Worm (Caenorhabditis elegans) whole organism, late embryonic: ENCODE data around the gene dmsr-6.

Source experiments
- K02D7.2 ChIP-seq: sonication (generic microtip); optimal IDR thresholded peaks from 2 replicates; lab custom pipeline; 2017; ENCODE audit warnings: mild to moderate bottlenecking, missing genetic modification characterization, missing compliant biosample characterization
- ceh-14 ChIP-seq: sonication (generic microtip); optimal IDR thresholded peaks from 2 replicates; lab custom pipeline; 2016; ENCODE audit warnings: missing genotype, missing genetic modification characterization, missing compliant biosample characterization
- ceh-22 ChIP-seq: sonication (generic microtip); optimal IDR thresholded peaks from 2 replicates; lab custom pipeline; 2017; ENCODE audit warnings: missing biosample characterization, missing genetic modification characterization
- ceh-24 ChIP-seq: sonication (generic microtip); optimal IDR thresholded peaks from 2 replicates; lab custom pipeline; 2016; ENCODE audit warnings: mild to moderate bottlenecking, missing genetic modification characterization, missing compliant biosample characterization
- dve-1 ChIP-seq: sonication (generic microtip); optimal IDR thresholded peaks from 2 replicates; lab custom pipeline; 2017; ENCODE audit warnings: antibody characterized with exemption, mild to moderate bottlenecking, missing genetic modification characterization, missing compliant biosample characterization
- fkh-10 ChIP-seq: fragments of 150-350 bp; optimal IDR thresholded peaks from 2 replicates; lab custom pipeline; 2014; ENCODE audit warnings: missing biosample characterization, missing genetic modification reagents, missing genetic modification characterization
- fkh-6 ChIP-seq: sonication (generic microtip); optimal IDR thresholded peaks from 2 replicates; lab custom pipeline; 2016; ENCODE audit warnings: missing genetic modification characterization, missing compliant biosample characterization
- npax-4 ChIP-seq: sonication (generic microtip); optimal IDR thresholded peaks from 2 replicates; lab custom pipeline; 2016; ENCODE audit warnings: missing genetic modification characterization, missing compliant biosample characterization
- pag-3 ChIP-seq: sonication (generic microtip); optimal IDR thresholded peaks from 2 replicates; lab custom pipeline; 2016; ENCODE audit warnings: missing compliant biosample characterization, missing genetic modification characterization, borderline replicate concordance
- pha-4 ChIP-seq: fragments of 150-350 bp; optimal IDR thresholded peaks from 2 replicates; lab custom pipeline; 2018; ENCODE audit warnings: missing biosample characterization, missing genetic modification reagents, missing genetic modification characterization
- sdc-2 ChIP-seq: sonication (generic microtip); optimal IDR thresholded peaks from 2 replicates; lab custom pipeline; 2016; ENCODE audit warnings: missing genotype, missing genetic modification characterization, missing compliant biosample characterization
- unc-42 ChIP-seq: sonication (generic microtip); optimal IDR thresholded peaks from 2 replicates; lab custom pipeline; 2016; ENCODE audit warnings: missing genotype, missing genetic modification characterization, missing compliant biosample characterization

DNA sequence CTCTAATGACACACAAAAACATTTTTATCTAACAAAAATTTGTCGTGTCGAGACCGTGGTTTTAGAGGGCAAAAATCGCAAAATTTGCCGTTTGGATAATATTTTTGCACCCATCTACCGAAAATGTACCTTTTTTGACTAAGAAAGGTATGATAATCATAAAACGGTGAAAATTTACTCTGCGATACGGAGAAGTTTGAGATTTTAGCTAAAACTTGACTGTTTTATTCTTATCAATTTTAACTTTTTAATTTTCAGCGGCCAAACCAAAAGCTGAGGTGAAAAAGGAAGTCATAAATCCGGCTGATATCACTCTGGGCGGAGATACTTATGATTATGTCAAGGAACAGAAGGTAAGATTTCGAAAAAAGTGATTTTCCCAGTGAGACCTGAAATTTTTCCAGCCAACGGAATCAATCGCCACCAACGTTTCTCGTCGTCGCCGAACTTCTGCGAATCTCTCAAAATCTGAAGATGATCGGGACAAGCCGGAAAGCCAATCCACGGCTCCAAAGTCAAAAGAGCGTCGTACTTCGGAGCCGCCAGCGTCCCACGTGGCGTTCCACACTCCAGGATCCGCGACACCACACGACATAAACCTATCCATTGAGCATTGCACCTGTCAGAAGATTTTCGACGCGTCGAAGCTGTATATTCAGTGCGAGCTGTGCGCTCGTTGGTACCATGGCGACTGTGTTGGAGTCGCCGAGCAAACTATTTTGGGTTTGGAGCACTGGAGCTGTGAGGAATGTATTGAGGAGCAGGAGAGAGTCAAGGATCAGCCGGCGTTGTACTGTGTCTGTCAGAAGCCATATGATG is 49.1 kb upstream of the dmsr-6 start:
- TF ChIP-seq npax-4 (tag; lab: Kevin White, UChicago), result no peak
- TF ChIP-seq fkh-6, result peak; percentile 56
- TF ChIP-seq sdc-2 (tag; lab: Kevin White, UChicago), result peak; percentile 52
- TF ChIP-seq ceh-14, result no peak
- no peak for TF ChIP-seq fkh-10
- no peak for TF ChIP-seq pha-4
- no peak for TF ChIP-seq unc-42 (tag; lab: Kevin White, UChicago)
- TF ChIP-seq K02D7.2, result no peak
- TF ChIP-seq pag-3, result no peak
- TF ChIP-seq dve-1 (tag; lab: Kevin White, UChicago), result no peak
- no peak for TF ChIP-seq ceh-22 (tag; lab: Kevin White, UChicago)
- TF ChIP-seq ceh-24, result no peak
